Worm (Caenorhabditis elegans): ENCODE measurements around the gene fbxa-150.

- TF ChIP-seq cog-1 (tag; optimal IDR thresholded peaks at IDR 0.05) (no peak), klf-2 (GFP tag; conservative IDR thresholded peaks at IDR 0.05) (no peak), med-1 (GFP tag; optimal IDR thresholded peaks at IDR 0.05; ENCODE audit: insufficient read depth) (no peak), tab-1 (GFP tag; IDR thresholded peaks at IDR 0.05) (no peak)
These were observed 15.9 kb upstream of the fbxa-150 start for ce11 chrV:20506542-20506941.
